Worm (Caenorhabditis elegans) whole organism, dauer: ENCODE results near the gene crh-1.

Experiments
- unc-62 ChIP-seq: sonication (generic microtip); optimal IDR thresholded peaks from 2 replicates; lab custom pipeline; 2017; ENCODE audit warnings: missing biosample characterization, missing genetic modification reagents, missing genetic modification characterization

crh-1 gene

DNA sequence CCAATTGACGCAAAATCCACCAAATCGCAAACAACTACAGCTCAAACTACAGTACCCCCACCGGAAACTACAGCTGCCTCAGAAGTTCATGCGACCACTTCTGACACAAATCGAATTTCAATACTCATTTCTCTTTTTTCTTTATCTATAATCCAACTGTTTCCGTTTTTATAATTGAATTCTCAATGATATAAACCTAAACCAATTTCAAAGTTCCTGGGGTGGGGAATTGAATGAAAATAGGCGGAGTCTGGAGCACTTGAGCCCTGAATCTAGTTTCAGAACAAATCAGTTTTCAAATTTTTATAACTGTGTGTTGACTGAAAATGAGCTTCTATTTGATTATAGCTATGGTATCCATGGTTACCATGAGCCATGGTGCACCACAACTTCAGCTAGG, 38.7 kb downstream of the crh-1 start, which contains the start of gene Y41C4A.6:
Gene Y41C4A.6 (plus strand): TSS at position 301 of the 400 bp plus-strand sequence.
- TF ChIP-seq unc-62 (GFP tag; lab: Kevin White, UChicago), result no peak

DNA sequence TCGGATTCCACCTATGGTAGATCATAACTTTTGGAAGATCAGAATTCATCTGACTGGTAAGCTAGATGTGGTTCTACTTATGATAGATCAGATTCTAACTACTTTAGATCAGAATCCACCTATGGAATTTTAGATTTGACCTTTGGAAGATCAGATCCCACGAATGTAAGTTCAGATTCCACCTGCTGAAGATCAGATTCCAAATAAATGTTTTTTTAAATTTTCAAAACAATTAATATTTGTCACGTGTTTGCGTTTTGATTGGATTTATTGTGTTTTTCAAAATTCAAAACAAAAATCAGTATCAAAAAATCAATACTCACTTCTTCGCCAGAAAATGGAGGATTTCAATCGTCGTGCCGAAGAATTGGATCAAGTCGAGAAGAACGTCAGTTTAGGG, 41.0 kb downstream of the crh-1 start, which contains the start of gene Y41C4A.7:
Gene Y41C4A.7 (plus strand): TSS at position 301 of the 400 bp plus-strand sequence.
- TF ChIP-seq unc-62 (GFP tag; lab: Kevin White, UChicago), result no peak

DNA sequence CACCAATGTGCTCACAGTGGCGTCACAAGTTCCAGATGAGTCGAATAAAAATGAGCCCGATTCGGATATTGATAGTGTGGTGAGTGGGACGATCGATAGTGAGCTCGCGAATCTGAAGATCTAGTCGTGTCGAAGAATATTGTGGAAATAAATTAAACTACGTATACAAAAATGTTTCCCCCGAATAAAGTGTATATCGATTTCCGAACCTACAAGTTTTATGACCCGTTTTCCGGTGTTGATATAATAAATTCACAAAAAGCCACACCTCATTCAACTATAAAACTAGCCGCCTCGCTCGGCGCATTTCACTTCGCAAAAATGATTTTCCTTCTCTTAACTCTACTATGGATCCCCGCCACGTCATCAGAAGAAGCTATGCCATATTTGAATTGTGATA, 42.4 kb downstream of the crh-1 start, which contains the start of gene pqn-84:
Gene pqn-84 (plus strand): TSS at position 301 of the 400 bp plus-strand sequence.
- no peak for TF ChIP-seq unc-62 (GFP tag; lab: Kevin White, UChicago)

DNA sequence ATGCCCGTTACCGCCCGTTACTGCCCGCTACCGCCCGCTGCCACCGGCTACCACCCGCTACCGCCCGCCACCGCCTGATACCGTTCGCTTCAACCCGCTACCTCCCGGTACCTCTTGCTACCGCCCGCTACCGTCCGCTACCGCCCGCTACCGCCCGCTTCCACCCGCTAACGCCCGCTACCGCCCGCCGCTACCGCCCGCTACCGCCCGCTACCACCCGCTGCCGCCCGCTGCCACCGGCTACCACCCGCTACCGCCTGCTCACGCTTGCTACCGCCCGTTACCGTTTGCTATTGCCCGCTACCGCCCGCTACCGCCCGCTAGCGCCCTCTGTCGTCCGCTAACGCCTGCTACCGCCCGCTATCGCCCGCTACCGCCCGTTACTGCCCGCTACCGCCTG, 44.3 kb downstream of the crh-1 start:
- TF ChIP-seq unc-62 (GFP tag; lab: Kevin White, UChicago), result no peak

DNA sequence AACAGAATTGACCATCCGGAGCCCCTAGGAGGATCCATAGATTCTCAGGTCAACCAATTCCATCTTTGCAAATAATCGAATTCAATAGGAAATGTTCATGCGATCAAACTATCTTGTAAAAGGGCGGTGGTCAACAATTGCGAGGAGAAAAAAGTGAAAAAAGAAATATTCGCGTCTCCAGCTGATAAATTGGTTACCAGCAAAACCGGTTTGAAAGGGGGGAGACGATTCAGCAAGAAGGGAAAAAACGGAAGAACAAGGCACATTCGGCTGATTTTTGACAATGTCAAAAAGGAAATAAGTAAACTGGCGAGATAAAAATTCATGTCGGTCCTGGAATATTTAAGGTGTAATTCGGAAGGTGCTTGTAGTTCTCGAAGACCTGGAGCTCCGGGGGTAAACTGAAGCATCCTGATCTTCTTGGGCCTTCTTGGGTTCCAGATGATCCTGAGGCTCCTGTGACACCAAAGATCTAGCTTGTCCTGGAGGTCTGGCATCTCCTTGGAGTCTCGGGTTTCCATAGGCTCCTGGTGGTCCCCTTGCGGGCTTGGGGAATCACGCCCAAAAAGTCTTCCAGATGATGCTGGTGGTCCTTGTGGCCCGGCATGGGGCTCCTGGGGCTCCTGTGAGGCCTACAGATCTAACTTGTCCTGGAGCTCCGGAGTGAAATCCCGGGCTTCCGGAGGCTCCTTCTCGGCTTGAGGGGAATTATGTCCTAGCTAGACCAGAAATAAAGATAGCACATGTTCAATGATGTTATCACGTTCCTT, 45.6 kb downstream of the crh-1 start:
- TF ChIP-seq unc-62 (GFP tag; lab: Kevin White, UChicago), result no peak

DNA sequence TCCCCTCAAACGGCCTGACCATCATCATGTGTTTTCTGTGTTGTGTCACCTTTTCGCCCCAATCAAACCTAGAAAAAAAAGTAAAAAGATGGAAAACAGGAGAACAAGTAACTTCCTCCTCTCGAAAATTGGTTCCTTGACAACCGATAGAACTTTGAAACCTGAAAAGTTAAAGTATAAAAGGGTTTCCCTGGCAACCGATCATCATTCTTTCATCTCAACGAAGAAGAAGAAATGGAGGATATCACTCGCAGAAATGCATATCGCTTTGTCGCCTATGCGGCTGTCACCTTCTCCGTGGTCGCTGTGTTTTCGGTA, 46.2 kb downstream of the crh-1 start, which contains the start of gene col-95:
Gene col-95 (plus strand): TSS at position 219 of the 318 bp plus-strand sequence.
- no peak for TF ChIP-seq unc-62 (GFP tag; lab: Kevin White, UChicago)

DNA sequence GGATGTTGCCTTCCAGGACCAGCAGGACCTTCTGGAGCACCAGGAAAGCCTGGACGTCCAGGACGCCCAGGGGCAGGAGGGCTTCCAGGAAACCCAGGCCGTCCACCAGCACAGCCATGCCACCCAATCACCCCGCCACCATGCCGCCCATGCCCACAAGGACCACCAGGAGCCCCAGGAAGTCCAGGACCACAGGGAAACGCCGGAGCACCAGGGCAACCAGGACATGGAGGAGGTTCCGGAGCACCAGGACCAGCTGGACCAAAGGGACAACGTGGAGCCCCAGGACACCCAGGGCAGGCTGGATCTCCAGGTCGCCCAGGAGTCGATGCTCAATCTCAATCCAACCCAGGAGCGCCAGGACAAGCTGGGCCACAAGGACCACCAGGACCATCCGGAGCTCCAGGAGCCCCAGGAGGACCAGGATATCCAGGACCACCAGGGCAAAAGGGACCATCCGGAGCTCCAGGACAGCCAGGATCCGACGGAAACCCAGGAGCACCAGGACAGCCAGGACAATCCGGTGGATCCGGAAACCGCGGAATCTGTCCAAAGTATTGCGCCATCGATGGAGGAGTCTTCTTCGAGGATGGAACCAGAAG, 46.9 kb downstream of the crh-1 start:
- TF ChIP-seq unc-62 (GFP tag; lab: Kevin White, UChicago), result no peak

DNA sequence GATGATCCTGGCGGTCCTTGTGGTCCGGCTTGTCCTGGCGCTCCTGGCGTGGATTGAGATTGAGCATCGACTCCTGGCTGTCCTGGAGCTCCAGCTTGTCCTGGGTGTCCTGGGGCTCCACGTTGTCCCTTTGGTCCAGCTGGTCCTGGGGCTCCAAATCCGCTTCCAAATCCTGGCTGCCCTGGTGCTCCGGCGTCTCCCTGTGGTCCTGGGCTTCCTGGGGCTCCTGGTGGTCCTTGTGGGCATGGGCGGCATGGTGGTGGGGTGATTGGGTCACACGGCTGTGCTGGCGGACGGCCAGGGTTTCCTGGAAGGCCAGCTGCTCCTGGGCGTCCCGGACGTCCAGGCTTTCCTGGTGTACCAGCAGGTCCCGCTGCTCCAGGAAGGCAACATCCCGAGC, 48.4 kb downstream of the crh-1 start:
- no peak for TF ChIP-seq unc-62 (GFP tag; lab: Kevin White, UChicago)

DNA sequence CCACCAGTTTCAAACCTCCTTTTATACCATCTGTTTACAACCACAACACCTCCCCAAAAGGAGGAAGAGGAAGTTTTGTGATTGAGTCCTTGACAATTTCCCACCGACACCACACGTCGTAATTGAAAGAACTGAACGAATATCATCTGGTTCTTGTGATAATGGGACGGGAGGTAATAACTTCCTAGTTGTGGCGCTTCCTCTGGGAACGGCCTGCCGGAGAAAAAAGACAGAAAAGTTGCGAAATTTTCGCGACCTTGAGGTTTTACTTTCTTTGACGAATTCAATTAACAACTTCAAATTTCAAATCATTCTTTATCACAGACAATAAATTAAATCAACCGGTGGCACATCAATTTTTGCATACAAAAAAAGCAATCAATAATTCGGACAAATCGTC, 49.1 kb downstream of the crh-1 start, which contains the start of gene col-96:
Gene col-96 (minus strand): TSS at position 101 of the 400 bp plus-strand sequence.
- no peak for TF ChIP-seq unc-62 (GFP tag; lab: Kevin White, UChicago)

DNA sequence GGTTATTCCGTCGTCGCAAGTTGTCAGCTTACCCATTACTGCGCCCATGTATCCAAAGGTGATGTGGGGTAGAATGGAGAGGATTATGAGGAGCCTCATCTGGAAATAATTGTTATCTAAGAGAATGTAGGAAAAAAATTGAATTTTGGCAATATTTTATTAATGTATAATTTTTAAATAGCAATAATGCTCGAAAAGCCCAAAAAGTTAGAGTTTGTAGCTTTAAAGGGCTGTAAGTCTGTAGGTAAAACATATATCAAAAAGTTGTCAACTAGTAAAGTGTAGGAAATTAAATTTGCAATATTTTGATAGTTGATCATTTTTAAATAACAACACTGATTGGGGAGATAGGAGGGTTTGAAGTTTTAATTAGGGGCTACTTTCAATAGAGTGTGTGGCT, 51.2 kb downstream of the crh-1 start, which contains the start of gene Y41C4A.8:
Gene Y41C4A.8 (minus strand): TSS at position 101 of the 400 bp plus-strand sequence.
- no peak for TF ChIP-seq unc-62 (GFP tag; lab: Kevin White, UChicago)

DNA sequence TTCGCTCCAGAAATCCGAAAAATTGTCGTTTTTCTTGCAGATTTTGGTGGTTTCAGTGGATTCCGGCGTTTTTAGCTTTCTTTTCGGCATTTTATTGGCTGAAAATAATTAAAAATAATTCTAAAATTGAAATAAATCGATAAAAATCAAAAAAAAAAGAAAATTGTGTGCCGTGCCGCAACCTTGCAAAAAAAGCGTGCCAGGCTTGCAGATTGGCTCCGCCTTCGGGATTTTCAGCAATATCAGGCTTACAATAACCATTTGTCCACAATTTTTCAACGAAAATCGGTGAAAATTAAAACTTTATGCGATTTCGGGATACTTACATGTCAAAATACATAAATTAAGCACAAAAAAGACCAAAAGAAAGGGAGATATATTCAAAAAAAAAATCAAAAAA, 61.0 kb downstream of the crh-1 start, which contains the start of gene Y41C4A.9:
Gene Y41C4A.9 (minus strand): TSS at position 98 of the 400 bp plus-strand sequence.
- TF ChIP-seq unc-62 (GFP tag; lab: Kevin White, UChicago), result no peak

DNA sequence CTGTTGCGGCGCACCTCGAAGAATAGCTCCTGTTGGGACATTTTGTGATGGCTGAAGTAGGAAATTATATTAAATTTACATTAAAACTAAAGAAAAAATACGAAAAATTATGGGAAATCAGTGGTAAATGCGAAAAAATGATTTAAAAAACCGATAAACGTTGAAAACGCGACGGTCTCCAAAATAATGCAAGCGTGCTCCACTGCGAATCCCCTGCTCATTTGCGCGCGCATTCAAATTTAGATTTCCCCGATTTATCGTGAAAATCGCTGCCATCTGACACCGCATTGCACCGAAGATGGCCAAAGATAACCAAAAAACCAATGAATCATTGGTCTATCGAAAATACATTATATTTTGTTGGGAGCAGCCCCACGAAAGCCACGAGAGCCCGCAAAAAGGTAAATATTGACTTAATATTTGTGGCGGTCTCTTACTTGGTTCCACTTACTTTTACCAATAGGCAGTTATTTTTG, 61.9 kb downstream of the crh-1 start, which contains the start of the genes elb-1 and Y41C4A.11:
Gene elb-1 (minus strand): TSS at position 51 of the 476 bp plus-strand sequence.
Gene Y41C4A.11 (plus strand): TSS at position 461 of the 476 bp plus-strand sequence.
- TF ChIP-seq unc-62 (GFP tag; lab: Kevin White, UChicago), result no peak

DNA sequence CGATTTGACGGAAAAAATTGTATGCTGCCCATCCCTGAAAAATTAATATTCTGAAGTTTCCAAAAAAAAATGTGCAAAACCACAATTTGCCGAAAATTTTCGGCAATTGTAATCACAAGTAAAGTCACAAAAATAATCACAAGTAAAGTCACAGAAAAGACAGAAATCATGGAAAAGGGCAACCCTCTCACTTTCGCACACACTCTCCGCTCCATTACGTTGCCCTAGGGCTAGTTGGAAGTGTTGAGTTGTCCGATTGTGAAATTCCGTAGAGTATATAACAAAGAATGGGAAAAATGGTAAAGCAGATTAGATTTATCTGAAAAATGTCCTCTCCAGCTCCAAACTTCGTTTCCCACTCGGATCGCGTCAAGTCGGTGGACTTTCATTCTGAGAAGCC, 63.8 kb downstream of the crh-1 start, which contains the start of gene Y41C4A.32:
Gene Y41C4A.32 (plus strand): TSS at position 302 of the 400 bp plus-strand sequence.
- no peak for TF ChIP-seq unc-62 (GFP tag; lab: Kevin White, UChicago)

DNA sequence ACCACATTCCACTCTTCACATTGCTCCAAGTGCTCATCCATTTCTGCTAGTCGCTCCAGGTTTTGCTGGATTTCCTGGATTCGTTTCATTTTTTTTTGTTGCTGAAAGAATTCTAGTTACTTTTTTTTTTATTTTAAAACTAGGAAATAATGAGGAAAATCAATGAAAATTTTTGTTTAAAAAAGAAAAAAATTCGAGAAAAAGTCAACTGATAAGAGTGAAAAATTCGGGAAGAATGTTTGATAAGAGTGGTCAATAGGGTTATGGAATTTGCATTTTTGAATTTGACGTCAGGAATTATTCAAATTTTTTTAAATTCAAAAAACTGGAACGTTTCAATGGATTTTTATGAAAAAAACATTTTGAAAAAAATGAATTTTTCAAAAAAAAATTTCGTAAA, 69.0 kb downstream of the crh-1 start, which contains the start of gene Y41C4A.12:
Gene Y41C4A.12 (minus strand): TSS at position 101 of the 400 bp plus-strand sequence.
- TF ChIP-seq unc-62 (GFP tag; lab: Kevin White, UChicago), result no peak

DNA sequence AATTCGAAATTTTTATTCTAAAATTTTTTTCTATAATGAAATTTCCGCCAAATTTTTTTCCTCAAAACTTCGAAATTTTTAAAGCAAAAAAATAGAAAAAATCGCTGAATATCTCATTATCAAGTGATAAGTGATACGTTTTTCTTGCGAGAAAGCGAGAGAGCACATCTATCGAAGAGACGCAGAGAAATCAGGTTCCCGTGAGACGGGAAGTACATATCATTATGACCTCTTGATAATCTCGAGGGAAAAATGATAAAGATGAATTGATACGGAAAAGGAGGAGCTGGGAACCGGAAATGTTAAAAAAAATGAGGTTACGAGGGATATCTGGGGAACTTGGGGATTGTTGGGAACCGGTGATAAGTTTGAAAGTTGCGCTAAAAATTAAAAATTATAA, 69.4 kb downstream of the crh-1 start:
- TF ChIP-seq unc-62 (GFP tag; lab: Kevin White, UChicago), result no peak

DNA sequence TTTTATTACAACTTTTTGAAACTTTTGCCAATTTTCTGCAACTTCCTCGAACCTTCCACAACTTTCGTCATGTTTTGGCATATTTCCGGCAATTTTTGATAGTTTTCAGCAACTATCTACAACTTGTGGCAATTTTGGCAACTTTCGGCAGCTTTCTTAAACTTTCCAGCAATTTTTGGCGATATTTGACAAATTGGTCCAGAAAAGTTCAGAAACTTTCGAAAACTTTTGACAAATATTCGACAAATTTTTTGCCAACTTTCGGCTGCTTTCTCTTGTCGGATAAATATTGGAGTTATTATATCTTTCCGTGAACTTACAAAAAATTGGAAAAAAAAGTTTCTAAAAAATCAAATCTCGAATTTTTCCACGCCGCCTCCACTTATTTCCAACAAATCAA, 72.7 kb downstream of the crh-1 start, which contains the start of gene Y41C4A.18:
Gene Y41C4A.18 (plus strand): TSS at position 301 of the 400 bp plus-strand sequence.
- TF ChIP-seq unc-62 (GFP tag; lab: Kevin White, UChicago), result no peak
